Worm (Caenorhabditis elegans) whole organism, L2 larva: Measurements from ENCODE around the gene F46G11.2.

Experiments
- C34F6.9 ChIP-seq: fragments of 150-350 bp; optimal IDR thresholded peaks from 2 replicates; lab custom pipeline; 2014; ENCODE audit warnings: missing biosample characterization, missing genetic modification characterization
- F13H6.1 ChIP-seq: sonication (generic microtip); optimal IDR thresholded peaks from 2 replicates; lab custom pipeline; 2016; ENCODE audit warnings: missing genetic modification characterization, missing compliant biosample characterization
- R02D3.7 ChIP-seq: fragments of 150-350 bp; optimal IDR thresholded peaks from 2 replicates; lab custom pipeline; 2014; ENCODE audit warnings: missing biosample characterization, missing genetic modification characterization
- ZK546.5 ChIP-seq: sonication (generic microtip); optimal IDR thresholded peaks from 2 replicates; lab custom pipeline; 2017; ENCODE audit warnings: missing biosample characterization, missing genetic modification characterization
- ama-1 ChIP-seq: fragments of 150-350 bp; optimal IDR thresholded peaks from 2 replicates; lab custom pipeline; 2018; ENCODE audit warnings: inconsistent platforms
- blmp-1 ChIP-seq: sonication (generic microtip); optimal IDR thresholded peaks from 2 replicates; lab custom pipeline; 2017; ENCODE audit warnings: missing genetic modification characterization, mild to moderate bottlenecking, missing compliant biosample characterization, antibody characterized with exemption, moderate library complexity; ENCODE audit not compliant: insufficient read depth
- ceh-16 ChIP-seq: fragments of 150-350 bp; optimal IDR thresholded peaks from 2 replicates; lab custom pipeline; 2014; ENCODE audit warnings: missing biosample characterization, missing genetic modification characterization
- ceh-82 ChIP-seq: fragments of 150-350 bp; optimal IDR thresholded peaks from 2 replicates; lab custom pipeline; 2014; ENCODE audit warnings: missing biosample characterization, missing genetic modification characterization
- crh-2 ChIP-seq: sonication (generic microtip); optimal IDR thresholded peaks from 2 replicates; lab custom pipeline; 2017; ENCODE audit warnings: missing biosample characterization, missing genetic modification characterization
- dmd-4 ChIP-seq: sonication (generic microtip); optimal IDR thresholded peaks from 2 replicates; lab custom pipeline; 2017; ENCODE audit warnings: missing biosample characterization, missing genetic modification characterization
- egl-27 ChIP-seq: sonication (generic microtip); optimal IDR thresholded peaks from 3 replicates; lab custom pipeline; 2017; ENCODE audit warnings: missing biosample characterization, missing genetic modification reagents, missing genetic modification characterization
- elt-1 ChIP-seq: fragments of 150-350 bp; optimal IDR thresholded peaks from 2 replicates; lab custom pipeline; 2014; ENCODE audit warnings: missing biosample characterization, missing genetic modification characterization
- elt-3 ChIP-seq: sonication (generic microtip); optimal IDR thresholded peaks from 2 replicates; lab custom pipeline; 2017; ENCODE audit warnings: missing biosample characterization, missing genetic modification characterization
- fos-1 ChIP-seq: fragments of 150-350 bp; optimal IDR thresholded peaks from 2 replicates; lab custom pipeline; 2014; ENCODE audit warnings: missing biosample characterization, missing genetic modification characterization
- gmeb-1 ChIP-seq: fragments of 150-350 bp; optimal IDR thresholded peaks from 2 replicates; lab custom pipeline; 2014; ENCODE audit warnings: missing biosample characterization, missing genetic modification characterization
- lin-13 ChIP-seq: fragments of 150-350 bp; optimal IDR thresholded peaks from 2 replicates; lab custom pipeline; 2014; ENCODE audit warnings: missing biosample characterization, missing genetic modification reagents, missing genetic modification characterization
- lsy-2 ChIP-seq, 2 experiments: fragments of 150-350 bp in 1 of 2; sonication (generic microtip) in 1 of 2; optimal IDR thresholded peaks; 2 replicates each; lab custom pipeline; 2014 to 2017; ENCODE audit warnings: missing biosample characterization in 2 of 2, missing genetic modification characterization in 2 of 2
- mab-5 ChIP-seq: fragments of 150-350 bp; optimal IDR thresholded peaks from 2 replicates; lab custom pipeline; 2014; ENCODE audit warnings: missing biosample characterization, missing genetic modification characterization
- mbf-1 ChIP-seq: sonication (generic microtip); optimal IDR thresholded peaks from 2 replicates; lab custom pipeline; 2017; ENCODE audit warnings: missing biosample characterization, missing genetic modification characterization
- mdl-1 ChIP-seq, 2 experiments: fragments of 150-350 bp in 1 of 2; sonication (generic microtip) in 1 of 2; optimal IDR thresholded peaks; 2 replicates each; lab custom pipeline; 2017; ENCODE audit warnings: missing biosample characterization in 2 of 2, missing genetic modification characterization in 2 of 2
- nhr-10 ChIP-seq: sonication (generic microtip); optimal IDR thresholded peaks from 2 replicates; lab custom pipeline; 2017; ENCODE audit warnings: missing biosample characterization, missing genetic modification characterization
- nhr-11 ChIP-seq: fragments of 150-350 bp; optimal IDR thresholded peaks from 2 replicates; lab custom pipeline; 2014; ENCODE audit warnings: missing biosample characterization, missing genetic modification characterization
- nhr-129 ChIP-seq: fragments of 150-350 bp; optimal IDR thresholded peaks from 2 replicates; lab custom pipeline; 2014; ENCODE audit warnings: missing biosample characterization, missing genetic modification characterization
- nhr-21 ChIP-seq: fragments of 150-350 bp; optimal IDR thresholded peaks from 2 replicates; lab custom pipeline; 2014; ENCODE audit warnings: missing biosample characterization, missing genetic modification characterization
- nhr-23 ChIP-seq: fragments of 150-350 bp; optimal IDR thresholded peaks from 2 replicates; lab custom pipeline; 2014; ENCODE audit warnings: missing biosample characterization, missing genetic modification reagents, missing genetic modification characterization
- nhr-237 ChIP-seq: fragments of 150-350 bp; optimal IDR thresholded peaks from 2 replicates; lab custom pipeline; 2014; ENCODE audit warnings: missing biosample characterization, missing genetic modification characterization
- nhr-25 ChIP-seq: fragments of 150-350 bp; sonication (generic microtip); optimal IDR thresholded peaks from 3 replicates; lab custom pipeline; 2014; ENCODE audit warnings: missing biosample characterization, missing genetic modification characterization
- nhr-77 ChIP-seq: fragments of 150-350 bp; optimal IDR thresholded peaks from 2 replicates; lab custom pipeline; 2014; ENCODE audit warnings: missing biosample characterization, missing genetic modification characterization
- peb-1 ChIP-seq: fragments of 150-350 bp; optimal IDR thresholded peaks from 2 replicates; lab custom pipeline; 2014; ENCODE audit warnings: missing biosample characterization, missing genetic modification characterization
- sem-4 ChIP-seq: fragments of 150-350 bp; optimal IDR thresholded peaks from 2 replicates; lab custom pipeline; 2014; ENCODE audit warnings: missing biosample characterization, missing genetic modification reagents, missing genetic modification characterization
- skn-1 ChIP-seq: sonication (generic microtip); optimal IDR thresholded peaks from 2 replicates; lab custom pipeline; 2017; ENCODE audit warnings: missing biosample characterization, missing genetic modification characterization
- sma-3 ChIP-seq: sonication (generic microtip); optimal IDR thresholded peaks from 2 replicates; lab custom pipeline; 2016; ENCODE audit warnings: missing genetic modification reagents, missing genetic modification characterization, missing compliant biosample characterization
- sma-9 ChIP-seq, 2 experiments: fragments of 150-350 bp in 1 of 2; sonication (generic microtip) in 1 of 2; optimal IDR thresholded peaks; 2 replicates each; lab custom pipeline; 2014 to 2016; ENCODE audit warnings: missing genetic modification characterization in 2 of 2, mild to moderate bottlenecking in 1 of 2, missing biosample characterization in 1 of 2, missing compliant biosample characterization in 1 of 2, missing genetic modification reagents in 1 of 2, moderate library complexity in 1 of 2
- snpc-4 ChIP-seq: fragments of 150-350 bp; optimal IDR thresholded peaks from 2 replicates; lab custom pipeline; 2014; ENCODE audit warnings: missing biosample characterization, missing genetic modification characterization
- unc-55 ChIP-seq: fragments of 150-350 bp; sonication (generic microtip); optimal IDR thresholded peaks from 3 replicates; lab custom pipeline; 2014; ENCODE audit warnings: missing biosample characterization, missing genetic modification reagents, missing genetic modification characterization
- unc-62 ChIP-seq: fragments of 150-350 bp; optimal IDR thresholded peaks from 2 replicates; lab custom pipeline; 2014; ENCODE audit warnings: missing biosample characterization, missing genetic modification reagents, missing genetic modification characterization
- zag-1 ChIP-seq: fragments of 150-350 bp; optimal IDR thresholded peaks from 2 replicates; lab custom pipeline; 2014; ENCODE audit warnings: missing biosample characterization, missing genetic modification characterization
- ztf-1 ChIP-seq: fragments of 200-800 bp; sonication (Bioruptor generic); conservative IDR thresholded peaks from 2 replicates; pipeline ENCODE4 v1.3.6; 2022; ENCODE audit warnings: missing genetic modification characterization, missing compliant biosample characterization
- ztf-4 ChIP-seq: fragments of 150-350 bp; optimal IDR thresholded peaks from 2 replicates; lab custom pipeline; 2014; ENCODE audit warnings: missing biosample characterization, missing genetic modification characterization

The F46G11.2 gene

ce11 chrX:5763904-5764303 lies 24.1 kb upstream of the F46G11.2 start (continued):
- TF ChIP-seq lin-13 (GFP tag; lab: Kevin White, UChicago) (no peak), ceh-16 (tag; lab: Kevin White, UChicago) (no peak), nhr-25 (tag; lab: Kevin White, UChicago) (peak; percentile 5), R02D3.7 (tag; lab: Kevin White, UChicago) (no peak), ama-1 (lab: Kevin White, UChicago) (no peak), nhr-11 (tag; lab: Kevin White, UChicago) (no peak), nhr-10 (no peak), elt-1 (tag; lab: Kevin White, UChicago) (no peak)

DNA sequence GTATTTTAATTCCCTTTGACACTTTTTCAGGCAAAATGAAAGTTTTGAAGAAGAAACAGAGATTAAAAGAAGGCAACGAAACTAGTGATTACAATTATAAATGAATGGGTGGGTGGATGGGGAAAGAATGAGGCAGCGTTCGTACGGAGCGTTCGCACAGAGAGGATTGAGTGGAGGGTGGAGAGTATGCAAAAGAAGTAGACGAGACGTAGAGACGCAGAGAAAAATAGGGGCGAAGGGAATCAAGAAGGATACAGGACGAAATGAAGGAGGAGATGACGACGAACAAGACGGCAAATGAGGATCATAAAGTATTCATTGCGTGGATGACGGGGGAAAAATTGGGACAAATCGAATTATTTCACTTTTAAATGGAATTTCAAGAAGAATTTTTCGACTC lies 23.2 kb upstream of the F46G11.2 start:
- peak; percentile 24 for TF ChIP-seq C34F6.9 (tag; lab: Kevin White, UChicago)
- no peak for TF ChIP-seq elt-3 (tag; lab: Kevin White, UChicago)
- TF ChIP-seq nhr-25 (tag; lab: Kevin White, UChicago) = peak; percentile 7
- peak; percentile 53 for TF ChIP-seq unc-55 (GFP tag; lab: Kevin White, UChicago)
- TF ChIP-seq nhr-11 (tag; lab: Kevin White, UChicago) = no peak
- TF ChIP-seq sma-3 (GFP tag; lab: Kevin White, UChicago) = no peak
- no peak for TF ChIP-seq nhr-23 (tag; lab: Kevin White, UChicago)

- TF ChIP-seq lsy-2 (tag; optimal IDR thresholded peaks at IDR 0.05; lab: Kevin White, UChicago) = no peak
- no peak for TF ChIP-seq mbf-1 (tag; lab: Kevin White, UChicago)
- TF ChIP-seq unc-55 (GFP tag; lab: Kevin White, UChicago) = no peak
- no peak for TF ChIP-seq crh-2 (tag; lab: Kevin White, UChicago)
- TF ChIP-seq elt-3 (tag; lab: Kevin White, UChicago) = no peak
- TF ChIP-seq ztf-4 (tag; lab: Kevin White, UChicago) = no peak
- no peak for TF ChIP-seq nhr-77 (tag; lab: Kevin White, UChicago)
- no peak for TF ChIP-seq nhr-129
- TF ChIP-seq nhr-21 (tag; lab: Kevin White, UChicago) = no peak
- TF ChIP-seq lin-13 (GFP tag; lab: Kevin White, UChicago) = no peak
- no peak for TF ChIP-seq dmd-4 (tag; lab: Kevin White, UChicago)
- TF ChIP-seq unc-62 = no peak
- no peak for TF ChIP-seq nhr-237
- no peak for TF ChIP-seq snpc-4 (tag; lab: Kevin White, UChicago)
- no peak for TF ChIP-seq skn-1 (tag; lab: Kevin White, UChicago)
- no peak for TF ChIP-seq gmeb-1 (tag; lab: Kevin White, UChicago)
- TF ChIP-seq ceh-82 (tag; lab: Kevin White, UChicago) = no peak
- TF ChIP-seq nhr-10 = no peak
- TF ChIP-seq egl-27 = no peak
- no peak for TF ChIP-seq ZK546.5 (tag; lab: Kevin White, UChicago)
Observed at ce11 chrX:5770648-5771047, 17.3 kb upstream of the F46G11.2 start, which contains the start of gene C54H2.4. C54H2.4 (minus strand) TSS chrX:5770748.

ce11 chrX:5772538-5773154 lies 15.3 kb upstream of the F46G11.2 start:
- TF ChIP-seq peb-1 (tag; lab: Kevin White, UChicago) = no peak
- TF ChIP-seq F13H6.1 = peak; percentile 67

DNA sequence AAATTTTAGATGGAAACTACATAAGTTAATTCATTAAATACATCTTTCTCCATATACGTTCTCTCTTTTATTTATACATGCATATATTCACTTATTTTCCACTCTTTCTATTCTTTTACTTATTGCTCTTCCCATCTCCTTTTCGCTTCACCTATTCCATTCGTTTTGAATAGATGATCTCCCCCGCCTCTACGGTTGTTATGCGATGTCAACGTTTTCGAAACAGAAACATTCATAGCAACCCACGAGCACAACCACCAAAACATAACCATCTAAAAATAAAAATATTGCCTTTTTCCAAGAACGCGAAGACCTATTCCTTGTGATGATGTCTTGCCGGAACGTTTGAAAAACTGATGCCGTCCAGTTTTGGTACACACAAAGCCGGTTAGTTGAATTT lies 14.5 kb upstream of the F46G11.2 start, which contains the start of gene sym-3:
Gene sym-3, plus strand, starts transcription at position 301 of the 400 bp plus-strand sequence.
- no peak for TF ChIP-seq sma-3 (GFP tag; lab: Kevin White, UChicago)
- TF ChIP-seq ZK546.5 (tag; lab: Kevin White, UChicago) = no peak
- no peak for TF ChIP-seq blmp-1 (tag; lab: Kevin White, UChicago)

- peak; percentile 35 for TF ChIP-seq sma-3 (GFP tag; lab: Kevin White, UChicago)
- TF ChIP-seq mab-5 (tag; lab: Kevin White, UChicago) = peak; percentile 28
- TF ChIP-seq R02D3.7 (tag; lab: Kevin White, UChicago) = no peak
- peak; percentile 2 for TF ChIP-seq zag-1 (tag; lab: Kevin White, UChicago)
- TF ChIP-seq dmd-4 (tag; lab: Kevin White, UChicago) = no peak
- TF ChIP-seq mdl-1 (tag; optimal IDR thresholded peaks at IDR 0.05; lab: Kevin White, UChicago) = peak in 1 of 2 experiments; percentile 24
- no peak for TF ChIP-seq nhr-23 (tag; lab: Kevin White, UChicago)
- TF ChIP-seq elt-3 (tag; lab: Kevin White, UChicago) = no peak
- TF ChIP-seq nhr-10 = no peak
- TF ChIP-seq nhr-11 (tag; lab: Kevin White, UChicago) = no peak
- no peak for TF ChIP-seq peb-1 (tag; lab: Kevin White, UChicago)
- peak; percentile 37 for TF ChIP-seq sem-4 (tag; lab: Kevin White, UChicago)
- TF ChIP-seq sma-9 (GFP tag; optimal IDR thresholded peaks at IDR 0.05; lab: Kevin White, UChicago) = peak; percentile 68
- no peak for TF ChIP-seq sma-9 (tag; optimal IDR thresholded peaks at IDR 0.05; lab: Kevin White, UChicago)
- no peak for TF ChIP-seq ztf-4 (tag; lab: Kevin White, UChicago)
- peak; percentile 11 for TF ChIP-seq fos-1 (tag; lab: Kevin White, UChicago)
- peak; percentile 25 for TF ChIP-seq gmeb-1 (tag; lab: Kevin White, UChicago)
- TF ChIP-seq skn-1 (tag; lab: Kevin White, UChicago) = no peak
- no peak for TF ChIP-seq nhr-77 (tag; lab: Kevin White, UChicago)
- TF ChIP-seq ztf-1 (GFP tag; lab: Robert Waterston, UW) = no peak
- TF ChIP-seq nhr-237 = no peak
- TF ChIP-seq nhr-129 = peak; percentile 81
- no peak for TF ChIP-seq snpc-4 (tag; lab: Kevin White, UChicago)
- no peak for TF ChIP-seq unc-62
- TF ChIP-seq crh-2 (tag; lab: Kevin White, UChicago) = peak; percentile 50
Observed at ce11 chrX:5775804-5776252, 12.1 kb upstream of the F46G11.2 start.
